Worm (Caenorhabditis elegans) whole organism, L1 larva: Measurements from ENCODE around the gene C01G12.3.

ENCODE experiments used
- aha-1 ChIP-seq: fragments of 150-350 bp; optimal IDR thresholded peaks from 2 replicates; lab custom pipeline; 2014; ENCODE audit warnings: missing biosample characterization, missing genetic modification characterization
- fkh-4 ChIP-seq: sonication (generic microtip); optimal IDR thresholded peaks from 2 replicates; lab custom pipeline; 2016; ENCODE audit warnings: missing compliant biosample characterization, missing genetic modification characterization, borderline replicate concordance
- lin-13 ChIP-seq: fragments of 150-350 bp; optimal IDR thresholded peaks from 2 replicates; lab custom pipeline; 2014; ENCODE audit warnings: missing biosample characterization, missing genetic modification reagents, missing genetic modification characterization
- lin-35 ChIP-seq, 2 experiments: fragments of 150-350 bp; optimal IDR thresholded peaks; 2 replicates each; lab custom pipeline; 2014; ENCODE audit warnings: missing biosample characterization in 2 of 2, missing genetic modification characterization in 2 of 2, missing genetic modification reagents in 2 of 2
- nhr-237 ChIP-seq: fragments of 150-350 bp; optimal IDR thresholded peaks from 2 replicates; lab custom pipeline; 2014; ENCODE audit warnings: missing biosample characterization, missing genetic modification characterization
- unc-62 ChIP-seq: fragments of 150-350 bp; optimal IDR thresholded peaks from 2 replicates; lab custom pipeline; 2014; ENCODE audit warnings: missing biosample characterization, missing genetic modification reagents, missing genetic modification characterization
- ztf-4 ChIP-seq: fragments of 150-350 bp; optimal IDR thresholded peaks from 2 replicates; lab custom pipeline; 2014; ENCODE audit warnings: missing biosample characterization, missing genetic modification characterization

DNA sequence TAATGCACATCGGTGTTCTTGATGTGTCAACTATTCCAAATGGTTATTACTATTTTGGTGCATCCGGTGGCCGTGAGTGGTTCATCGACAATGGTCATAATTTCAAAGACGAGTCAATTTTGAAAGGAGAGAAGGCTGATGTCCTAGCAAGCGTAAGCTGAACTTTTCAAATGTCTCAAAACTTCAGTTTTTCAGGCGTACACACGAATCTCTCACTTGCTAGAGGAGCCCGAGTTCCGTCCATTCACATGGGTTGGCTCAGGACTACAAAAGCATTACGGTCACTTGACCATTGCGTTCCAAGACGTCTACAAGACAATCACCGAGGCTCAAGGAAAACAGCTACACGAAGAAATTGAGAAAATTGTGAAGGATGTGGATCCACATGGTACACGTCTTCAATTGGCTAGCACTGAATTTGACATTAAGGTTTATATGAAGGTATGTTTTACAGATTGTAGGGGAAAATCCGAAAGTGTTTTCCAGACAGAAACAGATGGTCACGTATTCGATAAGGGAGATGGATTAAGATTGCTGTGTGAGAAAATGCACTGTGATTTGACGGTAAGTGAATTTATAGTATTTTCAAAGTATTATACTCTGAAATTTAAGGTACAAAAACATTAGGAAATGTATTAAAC is 27.3 kb upstream of the C01G12.3 start:
- TF ChIP-seq lin-13 (GFP tag; lab: Kevin White, UChicago), result no peak
- no peak for TF ChIP-seq fkh-4
- TF ChIP-seq lin-35 (GFP tag; optimal IDR thresholded peaks at IDR 0.05; lab: Kevin White, UChicago), result no peak
- no peak for TF ChIP-seq unc-62 (GFP tag; lab: Kevin White, UChicago)
- no peak for TF ChIP-seq nhr-237 (tag; lab: Kevin White, UChicago)
- no peak for TF ChIP-seq aha-1
- TF ChIP-seq ztf-4 (tag; lab: Kevin White, UChicago), result no peak
